Fruit fly (Drosophila melanogaster) whole organism, embryonic: Measurements from ENCODE around the gene CG10996.

ENCODE experiments used
- CG18476 ChIP-seq: fragments of 200-800 bp; sonication (Bioruptor generic); optimal IDR thresholded peaks from 2 replicates; lab custom pipeline; 2016; ENCODE audit warnings: missing biosample characterization, mild to moderate bottlenecking, missing genetic modification characterization
- Hmr ChIP-seq: fragments of 200-800 bp; sonication (Bioruptor generic); optimal IDR thresholded peaks from 3 replicates; lab custom pipeline; 2017; ENCODE audit warnings: mild to moderate bottlenecking, missing biosample characterization, missing genetic modification reagents, missing genetic modification characterization
- gem ChIP-seq: fragments of 200-800 bp; sonication (Bioruptor generic); optimal IDR thresholded peaks from 2 replicates; lab custom pipeline; 2019; ENCODE audit warnings: missing biosample characterization, mild to moderate bottlenecking, missing genetic modification characterization, moderate library complexity
- prd ChIP-seq, 3 experiments: fragments of >200 bp in 2 of 3; fragments of 200-800 bp in 1 of 3; sonication (Bioruptor generic) in 1 of 3; optimal IDR thresholded peaks in 2 of 3; IDR thresholded peaks in 1 of 3; 2 replicates in 2 of 3; 3 replicates in 1 of 3; pipeline versions ENCODE4 v1.3.6 to Lab custom; 2017 to 2022; ENCODE audit warnings: missing biosample characterization in 1 of 3, missing genetic modification characterization in 1 of 3
- usp ChIP-seq: fragments of >200 bp; optimal IDR thresholded peaks from 2 replicates; lab custom pipeline; 2017; ENCODE audit warnings: missing biosample characterization, missing genetic modification characterization

DNA sequence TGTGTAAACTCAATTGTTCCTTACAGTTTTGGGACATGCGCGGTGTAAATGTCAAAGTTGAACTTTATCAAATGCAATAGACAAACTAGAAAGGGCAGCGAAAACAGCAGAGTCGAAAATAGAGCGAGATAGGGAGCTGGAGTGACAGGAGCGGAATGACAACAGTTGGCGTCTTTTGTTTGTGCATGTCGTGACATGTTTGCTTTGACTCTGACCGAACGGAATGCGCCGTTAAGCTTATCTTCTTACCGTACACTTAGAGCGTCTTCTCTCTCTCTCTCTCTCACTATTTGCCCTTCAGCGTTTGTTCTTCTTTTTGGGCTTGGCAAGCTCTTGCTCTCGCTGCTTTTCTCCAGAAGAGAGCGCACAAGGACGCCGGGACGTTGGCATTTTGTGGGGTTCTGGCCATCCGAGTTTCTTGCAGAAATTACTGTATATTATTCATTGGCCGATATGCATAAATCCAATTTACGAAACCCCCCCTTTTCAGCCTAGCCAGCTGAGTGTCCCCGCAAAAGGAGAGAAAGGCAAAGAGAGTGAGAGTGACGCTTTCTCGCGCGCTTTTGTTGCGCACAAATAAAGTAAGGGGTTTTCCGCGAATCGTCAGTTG is 35.6 kb downstream of the CG10996 start:
- no peak for TF ChIP-seq Hmr (GFP tag; lab: Kevin White, UChicago)
- no peak for TF ChIP-seq prd (optimal IDR thresholded peaks at IDR 0.05; lab: Kevin White, UChicago)
- TF ChIP-seq prd (GFP tag; IDR thresholded peaks at IDR 0.05; lab: Robert Waterston, UW) = no peak
- TF ChIP-seq gem (tag; lab: Kevin White, UChicago) = no peak
- no peak for TF ChIP-seq CG18476 (GFP tag; lab: Kevin White, UChicago)
- no peak for TF ChIP-seq usp (GFP tag; lab: Kevin White, UChicago)
